Worm (Caenorhabditis elegans) whole organism, L4/young adult: Measurements from ENCODE around the gene W06F12.3.

ENCODE experiments used
- W03F9.2 ChIP-seq: fragments of 150-350 bp; optimal IDR thresholded peaks from 2 replicates; lab custom pipeline; 2014; ENCODE audit warnings: missing biosample characterization, missing genetic modification characterization
- dao-5 ChIP-seq: sonication (generic microtip); optimal IDR thresholded peaks from 2 replicates; lab custom pipeline; 2016; ENCODE audit warnings: missing genotype, missing genetic modification characterization, moderate library complexity, missing compliant biosample characterization
- him-1 ChIP-seq: sonication (generic microtip); optimal IDR thresholded peaks from 2 replicates; lab custom pipeline; 2016; ENCODE audit warnings: missing genotype, missing genetic modification reagents, missing genetic modification characterization, missing compliant biosample characterization

DNA sequence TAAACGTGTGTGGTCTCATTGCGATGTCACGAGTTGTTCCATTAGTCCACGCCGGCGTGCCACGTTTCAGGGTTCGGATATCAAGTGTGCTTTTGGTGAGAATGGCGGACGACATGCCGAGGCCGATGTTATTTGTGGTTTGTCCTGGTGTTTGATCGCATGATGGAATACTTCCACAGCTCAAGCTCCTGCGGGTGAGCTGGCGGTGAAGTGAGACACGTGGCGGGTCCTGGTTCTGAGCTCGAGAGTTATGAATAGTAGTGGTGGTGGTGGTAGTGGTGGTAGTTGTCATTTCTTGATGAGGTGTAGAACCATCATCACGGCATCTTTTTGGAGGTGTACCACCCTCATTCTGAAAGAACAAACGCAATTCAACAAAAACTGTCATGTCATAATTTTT, 35.2 kb downstream of the W06F12.3 start:
- TF ChIP-seq him-1 (tag; lab: Kevin White, UChicago) (no peak), W03F9.2 (no peak), dao-5 (tag; lab: Kevin White, UChicago) (no peak)
